Worm (Caenorhabditis elegans) whole organism, early embryonic: ENCODE measurements around the gene F57A8.1.
A peak's percentile ranks its signal among the peaks of the same experiment; 100 is the strongest.

Experiments
- B0310.2 ChIP-seq: sonication (generic microtip); optimal IDR thresholded peaks from 2 replicates; lab custom pipeline; 2016; ENCODE audit warnings: mild to moderate bottlenecking, missing genetic modification characterization, missing compliant biosample characterization
- F13C5.2 ChIP-seq: sonication (generic microtip); optimal IDR thresholded peaks from 2 replicates; lab custom pipeline; 2017; ENCODE audit warnings: mild to moderate bottlenecking, missing genetic modification characterization, inconsistent platforms, missing compliant biosample characterization
- aly-1 ChIP-seq: sonication (generic microtip); optimal IDR thresholded peaks from 2 replicates; lab custom pipeline; 2016; ENCODE audit warnings: missing genetic modification characterization, missing compliant biosample characterization
- ama-1 ChIP-seq: fragments of 150-350 bp; optimal IDR thresholded peaks from 2 replicates; lab custom pipeline; 2014
- ceh-13 ChIP-seq: fragments of 200-800 bp; sonication (Bioruptor generic); optimal IDR thresholded peaks from 2 replicates; lab custom pipeline; 2018; ENCODE audit warnings: mild to moderate bottlenecking, missing genetic modification characterization, missing compliant biosample characterization
- ceh-36 ChIP-seq: sonication (generic microtip); optimal IDR thresholded peaks from 2 replicates; lab custom pipeline; 2016; ENCODE audit warnings: missing genetic modification characterization, inconsistent platforms, missing compliant biosample characterization
- ets-7 ChIP-seq: sonication (generic microtip); optimal IDR thresholded peaks from 2 replicates; lab custom pipeline; 2016; ENCODE audit warnings: missing genotype, missing genetic modification characterization, missing compliant biosample characterization
- flt-1 ChIP-seq: fragments of 200-800 bp; sonication (Bioruptor generic); IDR thresholded peaks from 2 replicates; pipeline ENCODE4 v1.3.6; 2022; ENCODE audit warnings: missing genetic modification characterization, missing compliant biosample characterization
- hmbx-1 ChIP-seq: sonication (generic microtip); optimal IDR thresholded peaks from 2 replicates; lab custom pipeline; 2016; ENCODE audit warnings: mild to moderate bottlenecking, missing genetic modification characterization, missing compliant biosample characterization
- hmg-4 ChIP-seq: fragments of 200-800 bp; sonication (Bioruptor generic); optimal IDR thresholded peaks from 2 replicates; lab custom pipeline; 2018; ENCODE audit warnings: mild to moderate bottlenecking, missing genetic modification characterization, missing compliant biosample characterization
- hnd-1 ChIP-seq: sonication (generic microtip); optimal IDR thresholded peaks from 2 replicates; lab custom pipeline; 2016; ENCODE audit warnings: missing genetic modification characterization, missing compliant biosample characterization
- pes-1 ChIP-seq: fragments of 200-800 bp; sonication (Bioruptor generic); IDR thresholded peaks from 2 replicates; pipeline ENCODE4 v1.3.6; 2022; ENCODE audit warnings: missing genetic modification reagents, missing genetic modification characterization, missing compliant biosample characterization
- scrt-1 ChIP-seq: fragments of 200-800 bp; sonication (Bioruptor generic); IDR thresholded peaks from 2 replicates; pipeline ENCODE4 v1.3.6; 2022; ENCODE audit warnings: missing genetic modification characterization, missing compliant biosample characterization
- sea-1 ChIP-seq: fragments of 200-800 bp; sonication (Bioruptor generic); conservative IDR thresholded peaks from 2 replicates; pipeline ENCODE4 v1.3.6; 2022; ENCODE audit warnings: missing genetic modification characterization, missing compliant biosample characterization
- tbx-11 ChIP-seq: fragments of 200-800 bp; sonication (Bioruptor generic); IDR thresholded peaks from 2 replicates; pipeline ENCODE4 v1.3.6; 2022; ENCODE audit warnings: missing genetic modification characterization, missing compliant biosample characterization
- tbx-37 ChIP-seq: fragments of 200-800 bp; sonication (Bioruptor generic); conservative IDR thresholded peaks from 2 replicates; pipeline ENCODE4 v1.3.6; 2022; ENCODE audit warnings: missing genetic modification reagents, missing genetic modification characterization, missing compliant biosample characterization
- tra-4 ChIP-seq: sonication (generic microtip); optimal IDR thresholded peaks from 2 replicates; lab custom pipeline; 2017; ENCODE audit warnings: missing genetic modification characterization, missing compliant biosample characterization

F57A8.1 gene

DNA sequence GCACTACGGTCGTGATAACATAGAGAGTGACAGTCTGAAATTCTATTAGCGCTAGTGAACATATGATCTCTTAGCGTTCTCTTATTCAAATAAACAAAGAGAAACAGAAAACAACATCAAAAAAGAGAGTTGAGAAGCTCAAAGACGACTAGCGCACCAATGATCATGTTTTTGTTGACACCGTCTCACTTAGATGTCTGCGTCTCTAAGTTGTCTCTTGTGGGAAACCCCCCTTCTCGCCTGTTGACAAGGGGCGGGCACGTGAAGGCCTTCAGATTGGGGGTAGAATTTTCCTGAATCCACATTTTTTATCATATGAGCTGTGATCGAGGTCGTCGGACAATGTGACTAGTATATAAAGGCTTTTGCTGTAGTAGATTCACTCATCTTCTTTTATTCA, 17.2 kb upstream of the F57A8.1 start:
- no peak for TF ChIP-seq F13C5.2 (tag; lab: Kevin White, UChicago)
- TF ChIP-seq ets-7 (tag; lab: Kevin White, UChicago): no peak
- no peak for TF ChIP-seq aly-1 (tag; lab: Kevin White, UChicago)
- TF ChIP-seq hmbx-1 (tag; lab: Kevin White, UChicago): no peak
- TF ChIP-seq tbx-37 (GFP tag; lab: Robert Waterston, UW): no peak

DNA sequence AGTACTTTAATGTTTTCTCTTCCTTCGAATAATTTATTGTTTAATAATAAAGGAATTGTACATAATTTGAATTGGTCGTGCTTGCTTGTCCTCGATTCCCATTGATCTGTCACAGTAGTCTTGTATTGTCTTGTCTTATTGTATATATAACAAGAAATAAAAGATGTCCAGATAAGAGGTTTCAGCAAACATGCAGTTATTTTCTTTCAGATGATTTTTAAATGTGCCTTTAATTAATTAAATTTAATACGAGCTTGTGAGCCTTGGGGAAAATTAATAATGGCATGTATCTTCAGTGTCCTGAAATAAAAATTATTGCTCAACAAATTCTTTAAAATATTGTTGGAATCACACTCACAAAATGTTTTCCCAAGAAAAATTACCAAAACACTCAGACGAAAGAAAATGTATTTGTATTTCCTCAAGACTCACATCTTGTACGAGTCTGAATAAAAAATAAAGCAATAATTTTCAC, 14.0 kb upstream of the F57A8.1 start:
- TF ChIP-seq ama-1 (lab: Kevin White, UChicago): no peak
- TF ChIP-seq ceh-36 (tag; lab: Kevin White, UChicago): no peak
- TF ChIP-seq B0310.2 (tag; lab: Kevin White, UChicago): no peak
- TF ChIP-seq ets-7 (tag; lab: Kevin White, UChicago): no peak
- TF ChIP-seq F13C5.2 (tag; lab: Kevin White, UChicago): no peak
- no peak for TF ChIP-seq aly-1 (tag; lab: Kevin White, UChicago)
- TF ChIP-seq tbx-37 (GFP tag; lab: Robert Waterston, UW): no peak
- TF ChIP-seq tra-4: no peak
- TF ChIP-seq flt-1 (GFP tag; lab: Robert Waterston, UW): no peak
- no peak for TF ChIP-seq hmbx-1 (tag; lab: Kevin White, UChicago)
- TF ChIP-seq tbx-11 (GFP tag; lab: Robert Waterston, UW): no peak
- no peak for TF ChIP-seq scrt-1 (GFP tag; lab: Robert Waterston, UW)

DNA sequence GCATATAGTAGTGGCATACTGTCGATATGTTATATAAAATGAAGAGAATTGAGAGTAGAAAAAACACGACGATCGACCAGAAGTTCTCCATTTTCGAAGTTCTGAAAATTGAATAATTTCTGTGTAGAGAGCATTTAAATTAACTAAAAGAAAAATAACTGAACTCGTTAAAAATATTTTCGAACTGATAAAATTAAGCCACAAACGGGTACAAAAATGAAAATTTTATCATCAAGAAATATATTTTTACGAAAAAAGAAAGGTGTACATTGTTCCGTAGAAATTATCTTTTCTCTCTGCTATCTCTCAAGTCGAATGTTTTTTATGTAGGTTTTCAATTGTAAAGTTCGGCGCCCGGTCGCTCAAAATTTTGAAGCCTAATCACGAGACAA, 6.2 kb upstream of the F57A8.1 start, which contains the start of gene acl-2:
acl-2 (minus strand) TSS at position 101 of the 392 bp plus-strand sequence.
- no peak for TF ChIP-seq hnd-1 (tag; lab: Kevin White, UChicago)
- TF ChIP-seq hmbx-1 (tag; lab: Kevin White, UChicago): no peak
- TF ChIP-seq tbx-11 (GFP tag; lab: Robert Waterston, UW): no peak
- TF ChIP-seq ama-1 (lab: Kevin White, UChicago): no peak
- TF ChIP-seq ets-7 (tag; lab: Kevin White, UChicago): no peak
- TF ChIP-seq ceh-13: no peak
- TF ChIP-seq tbx-37 (GFP tag; lab: Robert Waterston, UW): no peak
- TF ChIP-seq pes-1: no peak
- TF ChIP-seq B0310.2 (tag; lab: Kevin White, UChicago): no peak
- TF ChIP-seq flt-1 (GFP tag; lab: Robert Waterston, UW): no peak
- TF ChIP-seq hmg-4 (GFP tag; lab: Kevin White, UChicago): no peak
- no peak for TF ChIP-seq tra-4
- no peak for TF ChIP-seq sea-1
- no peak for TF ChIP-seq F13C5.2 (tag; lab: Kevin White, UChicago)
- TF ChIP-seq scrt-1 (GFP tag; lab: Robert Waterston, UW): no peak
- TF ChIP-seq ceh-36 (tag; lab: Kevin White, UChicago): no peak
- no peak for TF ChIP-seq aly-1 (tag; lab: Kevin White, UChicago)

DNA sequence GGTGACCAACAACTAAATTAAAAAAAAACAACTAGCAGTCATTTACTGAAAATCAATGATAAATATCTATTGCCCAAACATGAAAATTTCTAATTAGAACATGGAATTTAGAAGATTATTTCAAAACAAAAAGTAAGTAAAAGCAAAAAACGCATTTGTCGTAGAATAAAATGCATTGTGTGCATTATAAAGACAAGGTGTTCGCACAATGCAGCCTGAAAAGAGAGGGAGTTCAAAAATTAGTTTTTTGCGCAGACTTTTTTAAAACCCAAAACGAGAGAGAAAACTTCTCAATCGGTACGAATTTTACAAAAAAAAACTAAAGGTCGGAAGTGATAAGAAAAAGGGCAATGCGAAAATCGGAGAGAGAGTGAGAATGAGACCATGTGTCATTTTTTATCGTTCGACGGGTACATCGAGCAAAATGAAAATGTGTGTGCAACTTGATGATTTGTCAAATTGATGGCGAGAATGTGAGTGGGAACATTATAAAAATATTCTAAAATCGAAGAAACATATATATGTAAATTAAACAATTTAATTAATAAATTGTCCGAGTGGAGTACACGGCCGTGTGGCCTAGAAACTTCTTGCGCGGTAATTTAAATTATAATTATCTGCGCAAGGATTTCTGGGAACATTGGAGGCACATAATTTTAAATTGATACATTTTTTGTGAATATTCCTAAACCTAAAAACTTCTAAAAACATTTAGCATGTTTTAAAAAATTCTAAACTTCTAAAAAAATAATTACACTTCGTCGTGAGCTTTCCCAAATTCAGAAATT, 5.6 kb upstream of the F57A8.1 start:
- TF ChIP-seq tbx-37 (GFP tag; lab: Robert Waterston, UW) (peak; percentile 57; the same call in 1 of the 2 replicates), B0310.2 (tag; lab: Kevin White, UChicago) (no peak), F13C5.2 (tag; lab: Kevin White, UChicago) (peak; percentile 12), pes-1 (peak; percentile 26; the same call in 1 of the 2 replicates)

DNA sequence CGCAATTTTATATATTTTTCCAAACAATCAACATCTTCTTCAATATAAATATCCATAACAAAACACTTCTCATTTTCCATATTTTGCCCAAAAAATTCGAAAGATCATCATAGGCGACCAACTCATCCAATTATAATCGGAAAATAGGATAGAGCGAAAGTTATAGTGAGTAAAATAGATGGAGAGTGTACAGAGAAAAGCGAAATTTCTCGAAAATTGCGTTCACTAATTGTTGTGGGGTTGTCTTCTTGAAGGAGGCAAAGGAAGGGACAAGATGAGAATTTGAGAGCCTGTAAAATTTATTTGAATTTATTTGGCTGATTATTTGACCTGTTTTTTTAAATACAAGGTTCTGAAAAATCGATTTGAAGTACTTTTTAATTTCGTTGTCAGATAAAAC, 1.6 kb upstream of the F57A8.1 start:
- TF ChIP-seq ama-1 (lab: Kevin White, UChicago) (no peak), tra-4 (no peak)

DNA sequence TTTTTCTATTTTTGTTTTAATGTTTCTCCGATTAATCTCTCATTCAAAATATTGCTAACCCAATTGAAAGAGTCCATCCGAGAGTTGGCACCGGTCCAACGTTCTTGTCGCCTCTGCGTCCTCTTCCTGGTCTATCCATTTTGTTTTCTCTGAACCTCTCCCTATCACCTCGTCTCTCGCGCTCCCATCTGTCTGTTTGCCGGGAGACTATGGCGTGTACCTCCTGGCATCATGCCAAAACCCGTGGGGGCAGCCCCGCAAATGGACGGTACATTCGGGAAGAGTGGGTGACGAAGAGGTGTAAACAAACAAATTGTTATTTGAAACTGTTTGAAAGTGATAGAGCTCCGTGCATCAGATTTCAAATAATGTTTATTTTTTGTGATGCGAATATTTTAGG, 865 bp upstream of the F57A8.1 start, which contains the start of gene T06E8.2:
T06E8.2 (minus strand) TSS at position 139 of the 400 bp plus-strand sequence.
- peak; percentile 51 for TF ChIP-seq hmg-4 (GFP tag; lab: Kevin White, UChicago)
- TF ChIP-seq B0310.2 (tag; lab: Kevin White, UChicago): no peak

DNA sequence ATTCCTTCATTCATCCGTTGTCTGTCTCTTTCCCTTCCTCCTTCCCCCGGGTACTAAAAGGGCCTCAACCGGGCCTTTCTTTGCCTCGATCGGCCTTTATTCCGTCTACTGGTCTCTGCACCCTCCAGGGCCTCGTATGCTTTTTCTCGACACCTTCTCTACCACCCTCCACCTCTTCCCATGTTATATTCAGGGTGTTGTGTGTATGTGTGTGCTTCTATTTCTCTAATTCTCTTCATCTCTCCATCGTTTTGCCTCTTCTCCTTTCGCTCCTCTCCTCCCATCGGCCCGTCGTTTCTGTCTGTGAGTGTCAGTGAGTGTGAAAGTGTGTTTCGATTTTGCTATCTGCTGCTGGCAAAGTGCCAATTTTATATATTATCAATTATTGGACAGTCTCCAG, 2.7 kb downstream of the F57A8.1 start:
- TF ChIP-seq ama-1 (lab: Kevin White, UChicago) (no peak), pes-1 (no peak), aly-1 (tag; lab: Kevin White, UChicago) (peak; percentile 21), scrt-1 (GFP tag; lab: Robert Waterston, UW) (no peak), sea-1 (peak; percentile 45; the same call in 1 of the 2 replicates), ceh-13 (no peak), hmbx-1 (tag; lab: Kevin White, UChicago) (no peak), B0310.2 (tag; lab: Kevin White, UChicago) (peak; percentile 2), F13C5.2 (tag; lab: Kevin White, UChicago) (peak; percentile 23), ets-7 (tag; lab: Kevin White, UChicago) (no peak), tbx-37 (GFP tag; lab: Robert Waterston, UW) (0 out of 2 replicates have a peak, but pooled peaks have one; percentile 9), tbx-11 (GFP tag; lab: Robert Waterston, UW) (no peak), hnd-1 (tag; lab: Kevin White, UChicago) (no peak), hmg-4 (GFP tag; lab: Kevin White, UChicago) (peak; percentile 47), tra-4 (no peak), ceh-36 (tag; lab: Kevin White, UChicago) (no peak), flt-1 (GFP tag; lab: Robert Waterston, UW) (no peak)
